Worm (Caenorhabditis elegans): Measurements from ENCODE around the gene npp-27.

DNA sequence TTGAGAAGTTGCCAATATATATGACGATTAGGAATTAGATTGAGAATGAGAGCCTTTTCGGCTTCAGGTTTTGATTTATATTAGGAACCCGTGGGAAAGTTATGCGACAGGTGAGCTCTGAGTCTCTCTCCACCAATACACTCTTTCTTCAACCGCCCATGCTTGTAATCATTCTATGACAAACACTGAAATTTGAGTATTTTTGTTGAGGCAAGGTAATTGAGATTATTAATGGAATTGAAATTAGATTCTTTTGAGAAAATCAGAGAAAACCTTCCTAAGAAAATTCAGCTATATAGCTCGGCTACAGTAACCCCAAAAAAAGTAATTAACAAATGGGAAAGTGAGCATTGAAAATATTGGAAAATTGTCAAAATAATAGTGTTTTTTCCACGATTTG, 45.8 kb upstream of the npp-27 start, which contains the start of gene ceh-19:
- TF ChIP-seq ceh-34 (tag; optimal IDR thresholded peaks at IDR 0.05) = no peak
- no peak for TF ChIP-seq fkh-6 (tag; optimal IDR thresholded peaks at IDR 0.05)
- no peak for TF ChIP-seq elt-2 (tag; optimal IDR thresholded peaks at IDR 0.05)
- no peak for TF ChIP-seq hlh-6 (tag; optimal IDR thresholded peaks at IDR 0.05)
- TF ChIP-seq che-1 (tag; optimal IDR thresholded peaks at IDR 0.05) = no peak
- TF ChIP-seq rnt-1 (tag; optimal IDR thresholded peaks at IDR 0.05) = no peak
- no peak for TF ChIP-seq ama-1 (optimal IDR thresholded peaks at IDR 0.05)
- TF ChIP-seq syd-9 (tag; optimal IDR thresholded peaks at IDR 0.05) = no peak

Measured in whole organism, late embryonic.